Worm (Caenorhabditis elegans) whole organism, dauer: ENCODE data around the gene K02C4.2.

ENCODE experiments used
- unc-62 ChIP-seq: sonication (generic microtip); optimal IDR thresholded peaks from 2 replicates; lab custom pipeline; 2017; ENCODE audit warnings: missing biosample characterization, missing genetic modification reagents, missing genetic modification characterization

K02C4.2 gene

DNA sequence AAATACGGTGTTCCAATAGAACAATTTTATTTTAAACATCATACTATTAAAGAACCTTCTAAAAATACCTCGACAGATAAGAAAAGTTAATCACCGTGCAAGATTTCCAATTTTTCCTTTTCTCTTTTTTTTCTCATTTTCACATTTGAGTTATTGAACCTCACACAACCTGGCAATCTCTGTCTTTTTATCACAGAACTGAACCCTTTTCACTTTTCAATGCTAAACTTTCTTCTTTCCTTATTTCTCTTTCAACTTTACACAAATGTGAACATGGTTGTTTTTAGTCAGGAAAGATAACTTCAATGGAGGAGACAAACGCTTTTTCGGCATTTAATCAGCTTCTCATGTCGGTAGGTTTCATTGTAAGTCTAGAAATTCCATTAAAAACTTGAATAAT is 22.7 kb upstream of the K02C4.2 start, which contains the start of gene T05H10.4:
Gene T05H10.4, plus strand, starts transcription at position 301 of the 400 bp plus-strand sequence.
- TF ChIP-seq unc-62 (GFP tag; lab: Kevin White, UChicago), result no peak

ce11 chrII:8057911-8058310 is 17.6 kb upstream of the K02C4.2 start:
- no peak for TF ChIP-seq unc-62 (GFP tag; lab: Kevin White, UChicago)

ce11 chrII:8058769-8059168 is 16.8 kb upstream of the K02C4.2 start, which contains the start of gene T05H10.8:
TSS of gene T05H10.8 (plus strand) at chrII:8059069.
- no peak for TF ChIP-seq unc-62 (GFP tag; lab: Kevin White, UChicago)

ce11 chrII:8059532-8059931 is 16.0 kb upstream of the K02C4.2 start:
- no peak for TF ChIP-seq unc-62 (GFP tag; lab: Kevin White, UChicago)

DNA sequence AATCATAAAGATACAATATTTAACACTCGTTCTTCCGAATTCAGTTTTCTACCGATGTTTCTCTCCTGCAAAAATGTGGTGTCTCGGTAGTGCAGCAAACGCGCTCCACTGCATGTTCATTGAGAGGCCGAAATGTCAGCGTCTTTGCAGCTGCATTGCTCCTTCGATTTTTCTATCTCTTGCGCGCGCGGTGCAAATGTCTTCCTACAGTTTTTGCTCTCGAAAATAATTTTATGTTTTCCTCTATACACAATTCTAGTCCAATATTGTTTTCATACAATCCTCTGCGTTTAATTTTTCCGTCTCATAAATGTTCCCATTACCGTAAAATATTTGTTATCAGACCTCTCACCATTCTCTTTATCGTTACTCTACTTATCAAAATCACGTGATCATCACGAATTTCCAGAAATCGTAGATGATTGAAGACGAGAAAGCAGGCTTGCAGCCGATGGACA is 13.2 kb upstream of the K02C4.2 start, which contains the start of gene ufd-2:
Gene ufd-2, plus strand, starts transcription at position 408 of the 458 bp plus-strand sequence.
- TF ChIP-seq unc-62 (GFP tag; lab: Kevin White, UChicago), result no peak

- TF ChIP-seq unc-62 (GFP tag; lab: Kevin White, UChicago), result no peak
Observed at ce11 chrII:8065985-8066384, 9.6 kb upstream of the K02C4.2 start, which contains the start of gene pdha-1. TSS of gene pdha-1 (plus strand) at chrII:8066285.

DNA sequence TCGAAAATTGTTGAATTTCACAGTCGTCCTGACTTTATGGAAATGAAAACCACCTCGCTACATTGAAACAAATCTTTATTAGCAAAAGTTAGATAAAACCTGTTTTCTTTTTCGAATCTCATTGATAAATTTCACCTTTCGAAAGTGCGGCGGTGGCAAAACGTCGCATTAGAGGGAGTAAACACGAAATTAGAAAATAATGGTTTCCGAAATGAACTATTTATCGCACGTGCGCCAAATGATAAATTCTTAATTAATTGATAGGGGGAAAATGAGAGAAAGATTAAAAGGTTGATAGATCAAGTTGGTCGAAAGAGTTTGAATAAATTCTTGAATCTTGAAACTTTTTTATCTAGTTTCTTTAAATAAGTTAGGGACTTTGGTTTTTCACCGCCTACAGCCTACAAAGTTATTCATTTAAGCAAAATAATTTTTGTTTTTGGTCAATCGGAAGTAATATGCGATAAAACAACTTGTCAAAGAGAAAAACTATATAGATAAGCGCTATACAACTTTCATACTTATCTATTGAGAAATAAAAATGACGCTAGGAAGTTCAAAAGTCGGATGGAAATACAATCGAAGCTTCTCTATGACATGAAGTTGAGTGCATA is 4.4 kb upstream of the K02C4.2 start:
- no peak for TF ChIP-seq unc-62 (GFP tag; lab: Kevin White, UChicago)

DNA sequence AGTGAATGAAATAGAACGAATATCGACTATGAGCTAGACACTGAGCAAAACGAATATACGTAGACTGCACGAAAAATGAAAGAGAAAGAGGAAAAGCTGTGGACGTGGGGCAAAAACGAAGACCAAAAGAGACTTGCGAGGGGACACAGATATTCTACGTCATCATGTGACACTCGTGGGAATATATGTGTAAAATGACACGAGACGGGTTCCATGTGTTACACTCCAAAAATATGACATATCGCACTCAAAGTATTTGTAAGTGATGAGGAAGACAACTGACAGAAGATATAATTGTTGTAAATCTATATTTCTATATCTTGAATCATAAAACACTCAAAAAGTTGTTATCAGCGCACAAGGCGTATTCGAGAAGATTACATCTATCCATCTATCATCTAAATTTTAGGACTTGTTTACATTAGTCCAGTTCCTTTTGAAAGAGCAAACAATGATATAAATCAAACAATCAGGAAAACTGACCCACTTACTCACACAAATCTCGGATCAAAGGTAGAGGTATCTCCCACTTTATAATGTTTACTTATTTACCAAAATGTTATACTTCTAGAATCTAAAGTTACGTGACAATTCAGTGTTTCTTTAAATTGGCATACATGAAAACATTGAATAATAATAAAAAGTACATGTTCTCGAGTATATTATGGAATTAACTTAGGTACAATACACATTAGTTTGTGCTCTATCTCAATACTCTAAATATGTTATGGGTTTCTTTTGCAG is 3.6 kb upstream of the K02C4.2 start:
- no peak for TF ChIP-seq unc-62 (GFP tag; lab: Kevin White, UChicago)

ce11 chrII:8073222-8073621 is 2.3 kb upstream of the K02C4.2 start, which contains the start of gene gpcp-2:
TSS of gene gpcp-2 (minus strand) at chrII:8073374.
- no peak for TF ChIP-seq unc-62 (GFP tag; lab: Kevin White, UChicago)

DNA sequence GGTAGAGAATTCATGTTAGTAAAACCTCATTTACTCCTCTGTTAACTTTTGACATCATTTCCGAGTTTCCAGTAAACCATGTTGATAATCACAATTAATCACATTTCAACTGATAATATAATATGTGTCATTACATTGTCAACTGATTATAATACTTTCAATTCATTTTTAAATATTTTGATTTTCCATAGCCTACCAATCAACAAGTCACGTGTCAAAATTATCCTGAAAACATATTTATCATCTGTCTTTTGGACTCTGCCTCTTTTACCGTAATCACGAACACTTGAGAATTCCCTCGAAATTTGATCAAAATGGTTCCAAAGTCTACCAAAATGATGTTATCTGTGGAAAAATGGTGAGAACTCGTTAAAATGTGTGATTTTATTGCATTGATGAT is 1.5 kb upstream of the K02C4.2 start:
- no peak for TF ChIP-seq unc-62 (GFP tag; lab: Kevin White, UChicago)

ce11 chrII:8078041-8078440 is 2.5 kb downstream of the K02C4.2 start, which contains the start of gene K02C4.5:
TSS of gene K02C4.5 (plus strand) at chrII:8078435.
- no peak for TF ChIP-seq unc-62 (GFP tag; lab: Kevin White, UChicago)

DNA sequence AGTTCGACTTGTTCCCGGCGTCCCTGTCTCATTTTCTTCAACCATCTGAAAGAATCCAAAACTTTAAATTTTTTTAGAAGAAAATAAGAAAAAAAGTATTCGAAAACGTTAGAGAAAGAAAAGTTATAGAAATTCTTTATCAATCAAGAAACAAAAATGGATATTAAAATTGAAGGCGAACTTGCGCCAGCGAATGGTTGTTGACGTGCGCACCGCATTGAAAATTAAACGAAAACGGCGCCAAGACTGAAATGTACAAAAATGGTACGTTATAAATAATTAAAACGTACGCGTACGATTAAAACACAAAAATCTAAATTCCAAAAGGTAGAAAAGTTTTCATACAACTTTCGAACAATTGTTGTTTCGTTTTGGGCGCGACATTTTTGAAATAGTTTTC is 11.2 kb downstream of the K02C4.2 start, which contains the start of gene K02C4.3:
Gene K02C4.3, minus strand, starts transcription at position 51 of the 400 bp plus-strand sequence.
- TF ChIP-seq unc-62 (GFP tag; lab: Kevin White, UChicago), result no peak

DNA sequence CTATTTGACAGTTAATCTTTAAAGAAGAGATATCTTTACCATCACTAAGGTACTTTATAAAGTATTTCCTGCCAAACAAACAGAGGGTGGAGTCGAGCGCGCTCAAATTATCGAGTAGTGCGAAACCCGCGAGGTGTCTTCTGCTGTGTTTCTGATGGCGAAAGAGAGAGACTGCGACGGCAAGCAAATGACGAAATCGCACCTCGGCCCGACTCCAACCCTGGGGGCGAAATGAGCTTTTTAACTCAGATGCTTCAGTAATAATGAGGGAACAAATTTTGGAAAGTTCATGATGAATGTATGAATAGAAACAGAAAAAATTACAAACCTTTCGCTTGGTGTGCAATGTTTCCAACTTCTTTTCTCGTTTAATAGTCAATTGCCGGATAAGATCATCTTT is 16.0 kb downstream of the K02C4.2 start:
- no peak for TF ChIP-seq unc-62 (GFP tag; lab: Kevin White, UChicago)

DNA sequence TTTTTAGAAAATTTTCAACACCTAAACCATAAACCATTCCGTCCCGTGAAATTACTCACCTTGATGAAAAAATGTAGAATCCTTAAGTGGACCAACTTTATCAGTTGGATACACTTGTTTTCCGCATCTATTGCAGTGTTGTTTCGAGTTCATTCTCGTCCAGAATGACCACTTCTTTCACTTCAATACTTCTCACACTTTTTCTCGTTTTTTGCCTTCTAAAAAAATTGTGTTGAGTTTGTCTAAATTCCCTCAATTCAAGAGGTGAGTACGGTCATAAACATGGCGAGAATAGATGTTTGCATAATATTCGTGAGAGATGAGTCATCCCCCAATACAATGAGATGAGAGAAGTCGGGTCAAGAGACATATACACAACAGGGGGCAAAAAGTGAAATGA is 17.0 kb downstream of the K02C4.2 start, which contains the start of gene ltd-1:
Gene ltd-1, minus strand, starts transcription at position 218 of the 400 bp plus-strand sequence.
- no peak for TF ChIP-seq unc-62 (GFP tag; lab: Kevin White, UChicago)

ce11 chrII:8093283-8093682 is 17.7 kb downstream of the K02C4.2 start:
- no peak for TF ChIP-seq unc-62 (GFP tag; lab: Kevin White, UChicago)

DNA sequence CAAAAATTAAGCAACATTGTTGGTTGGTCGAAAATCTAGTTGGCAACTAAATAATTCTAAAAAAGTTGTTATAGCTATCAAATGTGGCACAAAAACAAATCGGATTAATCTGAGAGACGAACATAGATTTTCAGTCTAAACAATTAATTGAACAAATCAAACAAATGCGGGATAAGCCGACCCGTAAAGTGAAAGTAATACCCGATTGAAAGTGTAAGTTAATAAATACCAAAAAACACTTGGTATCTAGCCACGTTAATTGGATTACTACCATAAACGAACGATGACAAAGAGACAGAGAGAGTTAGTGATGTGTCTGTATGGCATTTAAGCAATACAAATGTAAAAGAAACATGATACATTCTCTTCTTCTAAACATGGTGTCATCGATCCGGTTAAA is 18.4 kb downstream of the K02C4.2 start:
- no peak for TF ChIP-seq unc-62 (GFP tag; lab: Kevin White, UChicago)
